Fruit fly (Drosophila melanogaster) whole organism, pupa: Measurements from ENCODE around the gene Art2.

ENCODE experiments used
- CG10348 ChIP-seq: fragments of 200-800 bp; sonication (Bioruptor generic); IDR thresholded peaks from 2 replicates; pipeline ENCODE4 v1.3.6; 2022; ENCODE audit warnings: missing biosample characterization, missing genetic modification characterization
- CG12605 ChIP-seq: fragments of 200-800 bp; sonication (Bioruptor generic); IDR thresholded peaks from 2 replicates; pipeline ENCODE4 v1.3.6; 2022; ENCODE audit warnings: missing biosample characterization, missing genetic modification characterization
- CG13204 ChIP-seq: fragments of 200-800 bp; sonication (Bioruptor generic); optimal IDR thresholded peaks from 2 replicates; lab custom pipeline; 2018; ENCODE audit warnings: missing biosample characterization, mild to moderate bottlenecking, missing genetic modification characterization, moderate library complexity
- CG14655 ChIP-seq: fragments of 200-800 bp; sonication (Bioruptor generic); optimal IDR thresholded peaks from 3 replicates; lab custom pipeline; 2017; ENCODE audit warnings: mild to moderate bottlenecking, missing biosample characterization, missing genetic modification reagents, missing genetic modification characterization
- CG15710 ChIP-seq: fragments of 200-800 bp; sonication (Bioruptor generic); optimal IDR thresholded peaks from 2 replicates; lab custom pipeline; 2018; ENCODE audit warnings: missing biosample characterization, mild to moderate bottlenecking, missing genetic modification characterization, moderate library complexity
- CG17806 ChIP-seq: fragments of 200-800 bp; sonication (Bioruptor generic); optimal IDR thresholded peaks from 2 replicates; lab custom pipeline; 2018; ENCODE audit warnings: missing biosample characterization, mild to moderate bottlenecking, missing genetic modification characterization, moderate library complexity
- CG32121 ChIP-seq: fragments of 200-800 bp; sonication (Bioruptor generic); IDR thresholded peaks from 2 replicates; pipeline ENCODE4 v1.3.6; 2022; ENCODE audit warnings: missing biosample characterization, missing genetic modification characterization
- CG34367 ChIP-seq: fragments of 200-800 bp; sonication (Bioruptor generic); optimal IDR thresholded peaks from 2 replicates; lab custom pipeline; 2018; ENCODE audit warnings: missing biosample characterization, mild to moderate bottlenecking, missing genetic modification characterization
- CG4496 ChIP-seq: fragments of 200-800 bp; sonication (Bioruptor generic); IDR thresholded peaks from 3 replicates; pipeline ENCODE4 v1.3.6; 2022; ENCODE audit warnings: missing biosample characterization, missing genetic modification characterization
- CG8159 ChIP-seq: fragments of 200-800 bp; sonication (Bioruptor generic); optimal IDR thresholded peaks from 3 replicates; lab custom pipeline; 2018; ENCODE audit warnings: missing biosample characterization, mild to moderate bottlenecking, missing genetic modification characterization, moderate library complexity
- CG8301 ChIP-seq: fragments of 200-800 bp; sonication (Bioruptor generic); optimal IDR thresholded peaks from 2 replicates; lab custom pipeline; 2018; ENCODE audit warnings: missing biosample characterization, mild to moderate bottlenecking, missing genetic modification characterization
- CG9948 ChIP-seq: fragments of 200-800 bp; sonication (Bioruptor generic); optimal IDR thresholded peaks from 2 replicates; lab custom pipeline; 2018; ENCODE audit warnings: missing biosample characterization, mild to moderate bottlenecking, missing genetic modification characterization, moderate library complexity
- D1 ChIP-seq: fragments of 200-800 bp; sonication (Bioruptor generic); optimal IDR thresholded peaks from 2 replicates; lab custom pipeline; 2018; ENCODE audit warnings: missing biosample characterization, mild to moderate bottlenecking, missing genetic modification characterization, moderate library complexity
- EcR ChIP-seq: fragments of 200-800 bp; sonication (Bioruptor generic); optimal IDR thresholded peaks from 3 replicates; lab custom pipeline; 2019; ENCODE audit warnings: missing biosample characterization, missing genetic modification characterization, mild to moderate bottlenecking, moderate library complexity, missing genetic modification reagents
- Ets98B ChIP-seq: fragments of 200-800 bp; sonication (Bioruptor generic); IDR thresholded peaks from 2 replicates; pipeline ENCODE4 v1.3.6; 2022; ENCODE audit warnings: missing biosample characterization, missing genetic modification characterization
- Pif1A ChIP-seq: fragments of 200-800 bp; sonication (Bioruptor generic); optimal IDR thresholded peaks from 3 replicates; lab custom pipeline; 2016; ENCODE audit warnings: missing biosample characterization, missing genetic modification characterization
- Pif1B ChIP-seq: fragments of 200-800 bp; sonication (Bioruptor generic); optimal IDR thresholded peaks from 3 replicates; lab custom pipeline; 2016; ENCODE audit warnings: missing biosample characterization, missing genetic modification characterization
- Snoo ChIP-seq: fragments of 200-800 bp; sonication (Bioruptor generic); optimal IDR thresholded peaks from 3 replicates; lab custom pipeline; 2017; ENCODE audit warnings: missing biosample characterization, mild to moderate bottlenecking, missing genetic modification characterization, inconsistent platforms
- fd96Ca ChIP-seq: fragments of 200-800 bp; sonication (Bioruptor generic); IDR thresholded peaks from 3 replicates; pipeline ENCODE4 v1.3.6; 2022; ENCODE audit warnings: missing biosample characterization, missing genetic modification characterization
- gl ChIP-seq: fragments of 200-800 bp; sonication (Bioruptor generic); optimal IDR thresholded peaks from 2 replicates; lab custom pipeline; 2018; ENCODE audit warnings: missing biosample characterization, mild to moderate bottlenecking, missing genetic modification characterization
- rn ChIP-seq: fragments of 200-800 bp; sonication (Bioruptor generic); IDR thresholded peaks from 2 replicates; pipeline ENCODE4 v1.3.6; 2022; ENCODE audit warnings: missing biosample characterization, missing genetic modification characterization

The Art2 gene

DNA sequence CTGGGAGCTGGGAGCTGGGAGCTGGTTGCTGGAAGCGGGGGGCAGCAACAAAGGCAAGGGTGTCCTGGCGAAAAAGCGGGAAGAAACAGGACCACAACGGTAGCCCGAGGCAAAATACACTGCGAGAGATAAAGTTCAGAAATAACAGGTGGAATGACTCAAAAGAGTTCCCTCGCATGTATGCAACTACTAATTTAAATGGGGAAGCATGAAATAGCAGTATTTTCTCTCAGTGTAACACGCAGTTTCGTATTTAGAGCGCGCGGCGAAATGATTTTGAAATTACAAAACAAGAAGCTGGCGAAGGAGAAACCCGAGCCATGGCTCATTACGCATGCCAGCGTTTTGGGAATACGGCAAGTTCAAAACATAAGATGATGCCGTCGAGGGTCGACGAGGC lies 32.8 kb downstream of the Art2 start:
- TF ChIP-seq CG8159 (no peak), CG8301 (tag; lab: Kevin White, UChicago) (no peak), CG17806 (no peak), Ets98B (no peak), gl (tag; lab: Kevin White, UChicago) (no peak), CG12605 (no peak), CG34367 (no peak), CG14655 (GFP tag; lab: Kevin White, UChicago) (no peak), EcR (GFP tag; lab: Kevin White, UChicago) (no peak), rn (GFP tag; lab: Robert Waterston, UW) (no peak), CG13204 (GFP tag; lab: Kevin White, UChicago) (no peak), CG9948 (tag; lab: Kevin White, UChicago) (no peak), CG4496 (GFP tag; lab: Robert Waterston, UW) (no peak)
- TF ChIP-seq, all 21 proteins: peak for 0

DNA sequence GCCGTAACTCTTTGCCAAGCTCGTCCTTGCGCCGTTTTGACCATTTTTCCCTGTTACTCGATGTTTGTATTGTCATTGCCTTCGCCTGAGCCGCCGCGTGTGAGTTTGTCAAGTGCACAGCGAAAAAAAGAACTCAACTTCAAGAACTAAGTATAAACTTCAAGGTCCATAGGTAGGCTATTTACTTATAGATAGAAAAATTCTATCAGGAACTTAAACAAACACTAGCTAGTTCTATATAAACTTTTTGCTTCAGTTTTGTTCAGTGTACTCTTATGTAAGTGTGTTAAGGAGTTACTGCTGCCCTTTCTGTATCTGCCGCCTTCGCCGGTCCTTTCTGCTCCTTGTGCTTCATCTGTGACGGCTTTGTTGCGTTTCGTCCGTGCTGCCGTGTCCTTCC lies 34.7 kb downstream of the Art2 start:
- TF ChIP-seq CG10348 (GFP tag; lab: Robert Waterston, UW): no peak
- peak; percentile 12 for TF ChIP-seq CG15710
- TF ChIP-seq CG8159: peak; percentile 21
- no peak for TF ChIP-seq Ets98B
- peak; percentile 1 for TF ChIP-seq CG17806
- TF ChIP-seq Pif1A (GFP tag; lab: Kevin White, UChicago): no peak
- no peak for TF ChIP-seq CG8301 (tag; lab: Kevin White, UChicago)
- TF ChIP-seq CG14655 (GFP tag; lab: Kevin White, UChicago): no peak
- TF ChIP-seq D1 (tag; lab: Kevin White, UChicago): no peak
- no peak for TF ChIP-seq CG13204 (GFP tag; lab: Kevin White, UChicago)
- TF ChIP-seq, all 21 proteins: peak for 3

DNA sequence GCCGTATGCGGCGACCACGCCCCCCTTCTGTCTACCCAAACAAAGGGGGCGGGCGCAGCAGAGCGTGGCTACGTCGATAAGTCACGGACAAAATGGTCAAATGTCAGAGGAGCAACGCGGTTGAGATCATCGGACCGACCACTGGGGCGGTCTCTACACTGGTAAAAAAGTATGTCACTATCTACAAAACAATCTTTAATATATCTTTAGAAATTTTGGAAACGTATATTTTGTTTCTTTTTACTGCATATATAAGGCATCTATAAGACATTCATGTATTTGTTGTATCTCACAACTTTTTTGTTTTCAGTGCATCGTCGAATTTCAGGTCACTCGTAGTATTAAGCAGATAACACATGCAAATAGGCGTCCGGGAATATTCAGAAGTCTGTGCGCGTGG lies 39.6 kb downstream of the Art2 start:
- TF ChIP-seq rn (GFP tag; lab: Robert Waterston, UW): no peak
- TF ChIP-seq CG8159: peak; percentile 21

DNA sequence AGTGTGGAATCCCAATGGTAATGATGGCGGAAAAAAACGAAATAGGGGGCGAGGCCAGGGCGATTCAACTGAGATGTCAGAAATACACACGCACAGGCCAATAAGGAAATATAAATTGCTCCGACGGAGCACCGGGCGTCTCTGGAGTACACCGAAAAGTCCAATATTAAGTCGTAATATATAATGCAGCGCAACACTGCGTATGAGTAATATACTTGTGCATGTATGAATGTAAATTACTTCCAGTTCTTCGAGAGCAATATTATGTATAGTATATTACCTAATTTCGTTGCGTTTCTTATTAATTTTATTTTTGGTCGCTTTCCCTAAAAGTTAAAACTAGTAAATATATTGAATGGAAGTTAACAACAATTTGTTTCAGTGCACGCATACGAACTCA lies 50.6 kb downstream of the Art2 start:
- no peak for TF ChIP-seq CG8159
- TF ChIP-seq CG17806: no peak
- TF ChIP-seq Snoo (tag; lab: Kevin White, UChicago): no peak
- no peak for TF ChIP-seq CG32121 (GFP tag; lab: Robert Waterston, UW)
- TF ChIP-seq CG15710: no peak
- TF ChIP-seq CG14655 (GFP tag; lab: Kevin White, UChicago): no peak
- TF ChIP-seq fd96Ca (GFP tag; lab: Robert Waterston, UW): no peak
- TF ChIP-seq D1 (tag; lab: Kevin White, UChicago): no peak
- no peak for TF ChIP-seq gl (tag; lab: Kevin White, UChicago)
- TF ChIP-seq Pif1B: no peak
- TF ChIP-seq Ets98B: no peak
- TF ChIP-seq CG34367: no peak
- TF ChIP-seq Pif1A (GFP tag; lab: Kevin White, UChicago): no peak
- no peak for TF ChIP-seq CG12605
- TF ChIP-seq CG9948 (tag; lab: Kevin White, UChicago): no peak
- no peak for TF ChIP-seq CG10348 (GFP tag; lab: Robert Waterston, UW)
- no peak for TF ChIP-seq CG13204 (GFP tag; lab: Kevin White, UChicago)
- TF ChIP-seq CG4496 (GFP tag; lab: Robert Waterston, UW): no peak
